Worm (Caenorhabditis elegans) whole organism, L4 larva: Measurements from ENCODE around the gene F08G2.7.

ENCODE experiments used
- F44E2.7 ChIP-seq: fragments of 200-800 bp; sonication (Bioruptor generic); IDR thresholded peaks from 2 replicates; pipeline ENCODE4 v2.1.2; 2022; ENCODE audit warnings: missing genetic modification characterization, missing compliant biosample characterization
- R02D3.7 ChIP-seq: fragments of 150-350 bp; sonication (generic microtip); optimal IDR thresholded peaks from 3 replicates; lab custom pipeline; 2014; ENCODE audit warnings: missing biosample characterization, missing genetic modification characterization
- daf-12 ChIP-seq: fragments of 150-350 bp; optimal IDR thresholded peaks from 2 replicates; lab custom pipeline; 2014; ENCODE audit warnings: missing biosample characterization, missing genetic modification reagents, missing genetic modification characterization
- fkh-10 ChIP-seq: fragments of 150-350 bp; optimal IDR thresholded peaks from 2 replicates; lab custom pipeline; 2014; ENCODE audit warnings: missing biosample characterization, missing genetic modification reagents, missing genetic modification characterization
- lin-13 ChIP-seq: fragments of 150-350 bp; optimal IDR thresholded peaks from 2 replicates; lab custom pipeline; 2014; ENCODE audit warnings: missing biosample characterization, missing genetic modification reagents, missing genetic modification characterization
- lin-15B ChIP-seq: fragments of 150-350 bp; sonication (generic microtip); optimal IDR thresholded peaks from 3 replicates; lab custom pipeline; 2014; ENCODE audit warnings: missing biosample characterization, missing genetic modification characterization
- lin-39 ChIP-seq: fragments of 150-350 bp; optimal IDR thresholded peaks from 2 replicates; lab custom pipeline; 2014; ENCODE audit warnings: missing biosample characterization, missing genetic modification reagents, missing genetic modification characterization
- lsy-2 ChIP-seq, 2 experiments: fragments of 150-350 bp in 1 of 2; sonication (generic microtip) in 1 of 2; optimal IDR thresholded peaks; 2 replicates each; lab custom pipeline; 2014 to 2017; ENCODE audit warnings: missing biosample characterization in 2 of 2, missing genetic modification characterization in 2 of 2
- madf-9 ChIP-seq: fragments of 200-800 bp; sonication (Bioruptor generic); conservative IDR thresholded peaks from 2 replicates; pipeline ENCODE4 v1.3.6; 2022; ENCODE audit warnings: missing genetic modification reagents, missing genetic modification characterization, missing compliant biosample characterization
- nhr-25 ChIP-seq: sonication (generic microtip); optimal IDR thresholded peaks from 2 replicates; lab custom pipeline; 2017; ENCODE audit warnings: missing genetic modification characterization, mild to moderate bottlenecking, missing compliant biosample characterization, antibody characterized with exemption, moderate library complexity, borderline replicate concordance; ENCODE audit not compliant: insufficient read depth
- nhr-77 ChIP-seq: fragments of 150-350 bp; optimal IDR thresholded peaks from 2 replicates; lab custom pipeline; 2014; ENCODE audit warnings: missing biosample characterization, missing genetic modification characterization

- TF ChIP-seq lsy-2 (tag; optimal IDR thresholded peaks at IDR 0.05; lab: Kevin White, UChicago) (no peak), nhr-77 (tag; lab: Kevin White, UChicago) (no peak), lin-13 (GFP tag; lab: Kevin White, UChicago) (no peak), F44E2.7 (no peak), lin-15B (tag; lab: Kevin White, UChicago) (no peak), madf-9 (GFP tag; lab: Robert Waterston, UW) (no peak), R02D3.7 (tag; lab: Kevin White, UChicago) (no peak), fkh-10 (GFP tag; lab: Kevin White, UChicago) (no peak), lin-39 (tag; lab: Kevin White, UChicago) (no peak), nhr-25 (tag; lab: Kevin White, UChicago) (no peak), daf-12 (tag; lab: Kevin White, UChicago) (no peak)
Observed at ce11 chrII:13882405-13882804, 41.4 kb upstream of the F08G2.7 start, which contains the start of gene hda-10.
